Worm (Caenorhabditis elegans) whole organism, early embryonic: ENCODE measurements around the gene emb-9.

ENCODE experiments used
- aly-1 ChIP-seq: sonication (generic microtip); optimal IDR thresholded peaks from 2 replicates; lab custom pipeline; 2016; ENCODE audit warnings: missing genetic modification characterization, missing compliant biosample characterization
- ama-1 ChIP-seq: fragments of 150-350 bp; optimal IDR thresholded peaks from 2 replicates; lab custom pipeline; 2014
- ceh-36 ChIP-seq: sonication (generic microtip); optimal IDR thresholded peaks from 2 replicates; lab custom pipeline; 2016; ENCODE audit warnings: missing genetic modification characterization, inconsistent platforms, missing compliant biosample characterization
- flt-1 ChIP-seq: fragments of 200-800 bp; sonication (Bioruptor generic); IDR thresholded peaks from 2 replicates; pipeline ENCODE4 v1.3.6; 2022; ENCODE audit warnings: missing genetic modification characterization, missing compliant biosample characterization
- sea-1 ChIP-seq: fragments of 200-800 bp; sonication (Bioruptor generic); conservative IDR thresholded peaks from 2 replicates; pipeline ENCODE4 v1.3.6; 2022; ENCODE audit warnings: missing genetic modification characterization, missing compliant biosample characterization

- no peak for TF ChIP-seq aly-1 (tag; lab: Kevin White, UChicago)
- TF ChIP-seq flt-1 (GFP tag; lab: Robert Waterston, UW), result no peak
- TF ChIP-seq sea-1 (GFP tag; lab: Robert Waterston, UW), result no peak
- no peak for TF ChIP-seq ceh-36
- TF ChIP-seq ama-1 (lab: Kevin White, UChicago), result no peak
Measured at ce11 chrIII:9373779-9374178, 29.5 kb upstream of the emb-9 start.
